Worm (Caenorhabditis elegans): ENCODE measurements around the gene ZK355.8.

ZK355.8 gene

DNA sequence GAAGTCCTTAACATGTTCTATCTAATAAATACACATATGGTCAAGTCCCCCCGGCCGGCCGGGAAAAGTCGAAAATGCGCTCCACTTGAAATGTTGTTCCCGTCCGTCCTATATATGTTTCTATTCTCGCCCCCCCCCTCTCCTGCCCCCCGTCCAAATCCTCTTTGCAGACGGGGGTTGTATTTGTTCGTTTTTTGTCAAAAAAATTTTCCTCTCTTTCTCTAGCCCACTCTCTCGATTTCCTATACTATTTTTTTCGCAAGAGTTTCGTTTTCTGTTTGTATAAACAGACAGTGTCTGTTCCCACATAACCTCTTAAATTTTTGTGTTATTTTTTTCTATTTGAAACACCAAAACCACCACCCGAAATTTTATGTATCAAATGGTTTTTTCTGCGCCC lies 39.5 kb downstream of the ZK355.8 start:
- TF ChIP-seq ceh-82 (tag; optimal IDR thresholded peaks at IDR 0.05) (no peak), skn-1 (tag; optimal IDR thresholded peaks at IDR 0.05) (no peak), R02D3.7 (tag; optimal IDR thresholded peaks at IDR 0.05) (no peak), nhr-12 (tag; optimal IDR thresholded peaks at IDR 0.05) (no peak), F13H6.1 (tag; optimal IDR thresholded peaks at IDR 0.05) (peak; percentile 74), ztf-4 (tag; optimal IDR thresholded peaks at IDR 0.05) (no peak), lin-11 (tag; optimal IDR thresholded peaks at IDR 0.05) (no peak), unc-55 (GFP tag; optimal IDR thresholded peaks at IDR 0.05) (no peak), mbf-1 (tag; optimal IDR thresholded peaks at IDR 0.05) (no peak), unc-39 (tag; optimal IDR thresholded peaks at IDR 0.05) (no peak), sem-4 (tag; optimal IDR thresholded peaks at IDR 0.05) (no peak), dmd-4 (tag; optimal IDR thresholded peaks at IDR 0.05) (no peak), ZK546.5 (tag; optimal IDR thresholded peaks at IDR 0.05) (no peak), sma-9 (GFP tag; optimal IDR thresholded peaks at IDR 0.05) (peak; percentile 8), sma-9 (tag; optimal IDR thresholded peaks at IDR 0.05) (no peak)

DNA sequence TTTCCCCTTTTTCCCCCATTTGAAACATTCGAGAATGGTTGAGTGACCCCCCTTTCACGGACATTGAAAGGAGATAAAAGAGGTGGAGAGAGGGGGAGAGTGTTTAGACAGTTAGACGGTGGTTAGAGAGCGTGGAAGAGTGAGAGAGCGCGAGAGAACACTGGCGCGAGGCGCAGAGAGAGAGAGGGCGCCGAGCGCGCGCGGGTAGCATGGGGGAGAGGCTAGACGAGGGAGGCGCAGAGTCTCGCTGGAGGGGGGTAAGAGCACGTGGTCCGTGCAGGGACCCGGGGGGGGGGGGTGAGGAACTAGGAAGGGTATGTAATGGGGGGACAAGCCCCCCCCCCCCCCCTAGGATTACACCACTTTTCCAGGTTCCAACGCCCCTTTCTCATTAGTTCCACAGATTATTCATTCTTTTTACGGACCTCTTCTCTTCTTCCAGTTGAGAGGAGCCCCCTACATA lies 46.4 kb downstream of the ZK355.8 start:
- peak; percentile 96 for TF ChIP-seq ztf-4 (tag; optimal IDR thresholded peaks at IDR 0.05)
- TF ChIP-seq nhr-6 (tag; optimal IDR thresholded peaks at IDR 0.05) = peak; percentile 88
- peak; percentile 89 for TF ChIP-seq unc-55 (GFP tag; optimal IDR thresholded peaks at IDR 0.05)
- no peak for TF ChIP-seq aly-2 (tag; optimal IDR thresholded peaks at IDR 0.05)
- TF ChIP-seq F13H6.1 (tag; optimal IDR thresholded peaks at IDR 0.05) = peak; percentile 97
- no peak for TF ChIP-seq unc-39 (tag; optimal IDR thresholded peaks at IDR 0.05)
- peak; percentile 32 for TF ChIP-seq ZK546.5 (tag; optimal IDR thresholded peaks at IDR 0.05)
- peak; percentile 96 for TF ChIP-seq crh-2 (tag; optimal IDR thresholded peaks at IDR 0.05)
- peak; percentile 93 for TF ChIP-seq sem-4 (tag; optimal IDR thresholded peaks at IDR 0.05)
- peak; percentile 40 for TF ChIP-seq R02D3.7 (tag; optimal IDR thresholded peaks at IDR 0.05)
- TF ChIP-seq nhr-23 (tag; optimal IDR thresholded peaks at IDR 0.05) = no peak
- TF ChIP-seq nhr-129 (tag; optimal IDR thresholded peaks at IDR 0.05) = peak; percentile 90
- no peak for TF ChIP-seq dmd-4 (tag; optimal IDR thresholded peaks at IDR 0.05)
- TF ChIP-seq elt-3 (tag; optimal IDR thresholded peaks at IDR 0.05) = no peak
- peak; percentile 99 for TF ChIP-seq egl-27 (tag; optimal IDR thresholded peaks at IDR 0.05)
- peak; percentile 83 for TF ChIP-seq ceh-16 (tag; optimal IDR thresholded peaks at IDR 0.05)
- TF ChIP-seq C34F6.9 (tag; optimal IDR thresholded peaks at IDR 0.05) = peak; percentile 90
- TF ChIP-seq Y55F3AM.14 (GFP tag; optimal IDR thresholded peaks at IDR 0.05) = peak; percentile 97
- peak; percentile 90 for TF ChIP-seq zag-1 (tag; optimal IDR thresholded peaks at IDR 0.05)
- peak; percentile 69 for TF ChIP-seq nhr-237 (tag; optimal IDR thresholded peaks at IDR 0.05)
- TF ChIP-seq elt-1 (tag; optimal IDR thresholded peaks at IDR 0.05) = peak; percentile 49
- TF ChIP-seq lin-11 (tag; optimal IDR thresholded peaks at IDR 0.05) = peak; percentile 86
- no peak for TF ChIP-seq nhr-11 (tag; optimal IDR thresholded peaks at IDR 0.05)
- peak; percentile 91 for TF ChIP-seq gmeb-1 (tag; optimal IDR thresholded peaks at IDR 0.05)
- peak; percentile 16 for TF ChIP-seq unc-62 (GFP tag; optimal IDR thresholded peaks at IDR 0.05)
- TF ChIP-seq mab-5 (tag; optimal IDR thresholded peaks at IDR 0.05) = peak; percentile 95
- TF ChIP-seq lin-39 (tag; optimal IDR thresholded peaks at IDR 0.05) = no peak
- peak; percentile 87 for TF ChIP-seq fos-1 (tag; optimal IDR thresholded peaks at IDR 0.05)
- TF ChIP-seq nhr-77 (tag; optimal IDR thresholded peaks at IDR 0.05) = peak; percentile 30
- TF ChIP-seq peb-1 (tag; optimal IDR thresholded peaks at IDR 0.05) = no peak
- TF ChIP-seq lsy-2 (tag; optimal IDR thresholded peaks at IDR 0.05) = peak; percentile 90 to 93
- TF ChIP-seq nhr-21 (tag; optimal IDR thresholded peaks at IDR 0.05) = peak; percentile 96
- no peak for TF ChIP-seq skn-1 (tag; optimal IDR thresholded peaks at IDR 0.05)
- TF ChIP-seq nhr-12 (tag; optimal IDR thresholded peaks at IDR 0.05) = no peak
- peak; percentile 81 for TF ChIP-seq ama-1 (optimal IDR thresholded peaks at IDR 0.05)
- TF ChIP-seq ztf-1 (GFP tag; conservative IDR thresholded peaks at IDR 0.05) = no peak
- TF ChIP-seq snpc-4 (tag; optimal IDR thresholded peaks at IDR 0.05) = peak; percentile 72
- peak; percentile 79 for TF ChIP-seq blmp-1 (tag; optimal IDR thresholded peaks at IDR 0.05; ENCODE audit: insufficient read depth)
- no peak for TF ChIP-seq alr-1 (tag; optimal IDR thresholded peaks at IDR 0.05)
- peak; percentile 26 for TF ChIP-seq ceh-82 (tag; optimal IDR thresholded peaks at IDR 0.05)
- TF ChIP-seq sma-9 (GFP tag; optimal IDR thresholded peaks at IDR 0.05) = peak; percentile 99
- TF ChIP-seq sma-9 (tag; optimal IDR thresholded peaks at IDR 0.05) = peak; percentile 76
- no peak for TF ChIP-seq mbf-1 (tag; optimal IDR thresholded peaks at IDR 0.05)
- TF ChIP-seq mdl-1 (tag; optimal IDR thresholded peaks at IDR 0.05) = peak; percentile 95 to 98
- TF ChIP-seq nhr-25 (tag; optimal IDR thresholded peaks at IDR 0.05) = peak; percentile 97
- peak; percentile 51 for TF ChIP-seq nhr-10 (tag; optimal IDR thresholded peaks at IDR 0.05)
- peak; percentile 88 for TF ChIP-seq sma-3 (GFP tag; optimal IDR thresholded peaks at IDR 0.05)
- TF ChIP-seq lin-13 (GFP tag; optimal IDR thresholded peaks at IDR 0.05) = peak; percentile 96
- TF ChIP-seq ztf-11 (tag; optimal IDR thresholded peaks at IDR 0.05) = peak; percentile 71
